In the genomic region with DNA sequence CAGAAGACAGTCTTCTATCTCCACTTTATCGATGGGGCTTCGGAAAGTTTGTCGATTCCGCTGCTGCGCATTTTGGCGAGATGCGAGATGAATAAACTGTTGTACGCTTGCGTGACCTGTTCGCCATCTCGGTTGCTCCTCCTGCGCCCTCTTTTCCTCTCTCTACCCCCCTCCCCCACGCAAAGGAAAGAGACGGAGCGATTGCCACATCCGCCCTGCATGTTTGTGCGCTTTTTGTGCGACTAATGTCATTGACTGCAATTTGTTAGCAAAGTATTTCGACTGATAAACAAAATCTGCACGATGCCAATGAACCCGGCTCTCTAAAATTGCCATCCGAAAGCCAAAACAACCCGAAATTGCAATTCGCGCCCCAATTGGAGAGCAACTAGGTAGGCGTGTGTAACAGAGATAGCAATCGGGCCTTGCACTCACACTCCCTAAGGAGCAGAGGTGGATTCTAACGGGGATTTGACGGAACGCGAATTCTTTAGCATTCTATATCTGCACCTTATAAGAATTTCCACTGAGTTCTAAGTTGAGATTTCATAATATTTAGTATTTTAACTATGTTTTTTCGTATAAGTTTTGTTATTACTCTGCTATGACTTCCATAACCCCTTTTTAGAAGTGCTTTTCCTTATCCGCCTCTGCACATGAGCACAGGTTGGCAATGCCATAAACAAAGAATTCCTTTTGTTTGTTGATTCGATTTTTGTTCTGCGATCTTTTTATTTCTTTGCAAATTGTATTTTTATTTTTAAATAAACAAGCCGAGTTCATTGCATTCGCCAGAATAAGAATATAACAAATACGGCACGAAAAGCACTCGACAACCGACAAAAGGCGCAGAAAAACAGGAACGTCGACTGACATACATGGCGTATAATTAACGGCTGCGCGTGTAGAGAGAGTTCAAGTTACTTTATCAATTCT, we compare ENCODE assay signal across 3 fruit fly cellular contexts.
A peak's percentile ranks its signal among the peaks of the same experiment; 100 is the strongest.
TF ChIP-seq lines count a peak whose summit lies in the region.

A gene (plus strand): TSS at position 886 of the 936 bp plus-strand sequence.

TF ChIP-seq in whole organism, prepupa, 60 proteins besides CTCF, POLR2A, EP300 and RAD21 (continued from another document and continues in another):
- TF ChIP-seq svp (GFP tag; lab: Kevin White, UChicago) (peak; percentile 99), CG6808 (GFP tag; optimal IDR thresholded peaks at IDR 0.05; lab: Kevin White, UChicago) (peak; percentile 85), fd59A (GFP tag; optimal IDR thresholded peaks at IDR 0.05; lab: Kevin White, UChicago) (peak; percentile 92), CG6854 (GFP tag; optimal IDR thresholded peaks at IDR 0.05; lab: Kevin White, UChicago) (peak; percentile 88), Blimp-1 (GFP tag; optimal IDR thresholded peaks at IDR 0.05; lab: Kevin White, UChicago) (peak; percentile 87), CG8632 (GFP tag; optimal IDR thresholded peaks at IDR 0.05; lab: Kevin White, UChicago) (peak; percentile 96), CG11762 (GFP tag; optimal IDR thresholded peaks at IDR 0.05; lab: Kevin White, UChicago; ENCODE audit: insufficient read depth) (peak; percentile 72), Sox14 (GFP tag; optimal IDR thresholded peaks at IDR 0.05; lab: Kevin White, UChicago) (peak; percentile 98), CG9139 (GFP tag; optimal IDR thresholded peaks at IDR 0.05; lab: Kevin White, UChicago) (peak; percentile 80), lz (GFP tag; optimal IDR thresholded peaks at IDR 0.05; lab: Kevin White, UChicago) (peak; percentile 98), CG11902 (GFP tag; optimal IDR thresholded peaks at IDR 0.05; lab: Kevin White, UChicago) (peak; percentile 87), CG6276 (GFP tag; optimal IDR thresholded peaks at IDR 0.05; lab: Kevin White, UChicago) (no peak), Ets96B (tag; optimal IDR thresholded peaks at IDR 0.05; lab: Kevin White, UChicago) (peak; percentile 91), CG34406 (GFP tag; optimal IDR thresholded peaks at IDR 0.05; lab: Kevin White, UChicago) (peak; percentile 97), Sox102F (GFP tag; optimal IDR thresholded peaks at IDR 0.05; lab: Kevin White, UChicago) (peak; percentile 99), Eip93F (GFP tag; optimal IDR thresholded peaks at IDR 0.05; lab: Kevin White, UChicago) (peak; percentile 97), achi (GFP tag; optimal IDR thresholded peaks at IDR 0.05; lab: Kevin White, UChicago) (peak; percentile 94), fkh (GFP tag; optimal IDR thresholded peaks at IDR 0.05; lab: Kevin White, UChicago) (no peak), eg (GFP tag; IDR thresholded peaks at IDR 0.05; lab: Robert Waterston, UW) (peak; percentile 81), dac (GFP tag; optimal IDR thresholded peaks at IDR 0.05; lab: Kevin White, UChicago) (peak; percentile 40), Eip75B (GFP tag; optimal IDR thresholded peaks at IDR 0.05; lab: Kevin White, UChicago) (peak; percentile 89), Gug (GFP tag; IDR thresholded peaks at IDR 0.05; lab: Robert Waterston, UW) (peak; percentile 58), ss (GFP tag; optimal IDR thresholded peaks at IDR 0.05; lab: Kevin White, UChicago) (peak; percentile 93 to 95), Hr39 (GFP tag; optimal IDR thresholded peaks at IDR 0.05; lab: Kevin White, UChicago) (peak; percentile 98), vri (GFP tag; optimal IDR thresholded peaks at IDR 0.05; lab: Kevin White, UChicago) (peak; percentile 99), Lpt (GFP tag; optimal IDR thresholded peaks at IDR 0.05; lab: Kevin White, UChicago) (peak; percentile 81), topi (GFP tag; optimal IDR thresholded peaks at IDR 0.05; lab: Kevin White, UChicago) (peak; percentile 96), CG6163 (GFP tag; IDR thresholded peaks at IDR 0.05; lab: Robert Waterston, UW) (peak; percentile 89), CG10631 (GFP tag; optimal IDR thresholded peaks at IDR 0.05; lab: Kevin White, UChicago) (peak; percentile 92), Sox15 (GFP tag; optimal IDR thresholded peaks at IDR 0.05; lab: Kevin White, UChicago) (peak; percentile 96), CG8319 (GFP tag; optimal IDR thresholded peaks at IDR 0.05; lab: Kevin White, UChicago) (peak; percentile 89), Hr4 (GFP tag; optimal IDR thresholded peaks at IDR 0.05; lab: Kevin White, UChicago) (peak; percentile 78), CG1621 (tag; optimal IDR thresholded peaks at IDR 0.05; lab: Kevin White, UChicago) (peak; percentile 90), CG31627 (GFP tag; optimal IDR thresholded peaks at IDR 0.05; lab: Kevin White, UChicago) (peak; percentile 99), salr (GFP tag; optimal IDR thresholded peaks at IDR 0.05; lab: Kevin White, UChicago) (peak; percentile 74 to 91), CG32006 (GFP tag; optimal IDR thresholded peaks at IDR 0.05; lab: Kevin White, UChicago) (peak; percentile 83), acj6 (GFP tag; optimal IDR thresholded peaks at IDR 0.05; lab: Kevin White, UChicago) (peak; percentile 97), esn (GFP tag; optimal IDR thresholded peaks at IDR 0.05; lab: Kevin White, UChicago) (peak; percentile 99), CG11294 (GFP tag; IDR thresholded peaks at IDR 0.05; lab: Robert Waterston, UW) (no peak), CG15336 (GFP tag; IDR thresholded peaks at IDR 0.05; lab: Robert Waterston, UW) (peak; percentile 81)

TF ChIP-seq in whole organism, pupa, 21 proteins besides CTCF, POLR2A, EP300 and RAD21 (continued from another document):
- peak; percentile 96 for TF ChIP-seq CG15710 (tag; optimal IDR thresholded peaks at IDR 0.05; lab: Kevin White, UChicago)

TF ChIP-seq in whole organism, wandering third instar larva, 38 proteins besides CTCF, POLR2A, EP300 and RAD21 (continued from another document):
- TF ChIP-seq sv (GFP tag; optimal IDR thresholded peaks at IDR 0.05; lab: Kevin White, UChicago) (no peak), Abd-B (GFP tag; optimal IDR thresholded peaks at IDR 0.05; lab: Kevin White, UChicago) (no peak), Vsx2 (GFP tag; optimal IDR thresholded peaks at IDR 0.05; lab: Kevin White, UChicago; ENCODE audit: partially characterized antibody) (no peak), Hnf4 (GFP tag; optimal IDR thresholded peaks at IDR 0.05; lab: Kevin White, UChicago) (peak; percentile 99), Dif (GFP tag; optimal IDR thresholded peaks at IDR 0.05; lab: Kevin White, UChicago; ENCODE audit: partially characterized antibody) (peak; percentile 38), Hr78 (GFP tag; optimal IDR thresholded peaks at IDR 0.05; lab: Kevin White, UChicago) (no peak), OdsH (GFP tag; optimal IDR thresholded peaks at IDR 0.05; lab: Kevin White, UChicago) (peak; percentile 99), h (GFP tag; optimal IDR thresholded peaks at IDR 0.05; lab: Kevin White, UChicago) (peak; percentile 99), Myc (optimal IDR thresholded peaks at IDR 0.05; lab: Kevin White, UChicago) (no peak), Rel (GFP tag; optimal IDR thresholded peaks at IDR 0.05; lab: Kevin White, UChicago) (peak; percentile 98), Rel (tag; optimal IDR thresholded peaks at IDR 0.05; lab: Kevin White, UChicago) (peak; percentile 78), fru (GFP tag; optimal IDR thresholded peaks at IDR 0.05; lab: Kevin White, UChicago) (peak; percentile 97), brk (GFP tag; optimal IDR thresholded peaks at IDR 0.05; lab: Kevin White, UChicago) (peak; percentile 98), CG9705 (GFP tag; optimal IDR thresholded peaks at IDR 0.05; lab: Kevin White, UChicago) (peak; percentile 75), pan (optimal IDR thresholded peaks at IDR 0.05; lab: Kevin White, UChicago) (no peak), Hr83 (GFP tag; optimal IDR thresholded peaks at IDR 0.05; lab: Kevin White, UChicago; ENCODE audit: poor library complexity, severe bottlenecking) (no peak), Sp1 (GFP tag; optimal IDR thresholded peaks at IDR 0.05; lab: Kevin White, UChicago) (peak; percentile 100), Mio (GFP tag; optimal IDR thresholded peaks at IDR 0.05; lab: Kevin White, UChicago) (peak; percentile 89)
